Worm (Caenorhabditis elegans) whole organism, L1 larva: ENCODE measurements around the gene B0310.6.

Experiments used
- aly-2 ChIP-seq: fragments of 150-350 bp; optimal IDR thresholded peaks from 2 replicates; lab custom pipeline; 2014; ENCODE audit warnings: missing biosample characterization, missing genetic modification characterization
- nhr-237 ChIP-seq: fragments of 150-350 bp; optimal IDR thresholded peaks from 2 replicates; lab custom pipeline; 2014; ENCODE audit warnings: missing biosample characterization, missing genetic modification characterization
- unc-62 ChIP-seq: fragments of 150-350 bp; optimal IDR thresholded peaks from 2 replicates; lab custom pipeline; 2014; ENCODE audit warnings: missing biosample characterization, missing genetic modification reagents, missing genetic modification characterization

DNA sequence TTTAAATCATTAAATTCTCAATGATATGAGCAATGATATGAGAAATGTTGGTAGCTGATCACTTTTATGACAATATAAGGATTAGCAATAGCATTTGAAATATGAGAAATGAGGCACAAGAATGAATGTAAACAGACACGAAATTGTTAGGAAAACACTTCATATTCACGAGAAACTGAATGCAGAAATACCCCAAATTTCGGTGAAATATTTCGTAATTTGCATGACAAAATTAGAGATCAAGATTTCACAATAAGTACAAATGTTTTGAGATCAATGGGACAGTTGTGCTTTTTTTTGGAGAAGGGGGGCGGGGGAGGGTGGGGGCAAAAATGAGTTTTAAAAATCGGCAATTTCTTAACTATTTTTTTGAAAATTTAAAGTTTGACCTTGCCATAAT lies 5.6 kb upstream of the B0310.6 start:
- TF ChIP-seq aly-2 (no peak), nhr-237 (tag; lab: Kevin White, UChicago) (no peak), unc-62 (GFP tag; lab: Kevin White, UChicago) (no peak)
